Worm (Caenorhabditis elegans): ENCODE results near the gene ZK616.5.
A peak's percentile ranks its signal among the peaks of the same experiment; 100 is the strongest.

The ZK616.5 gene

ce11 chrIV:5394687-5395086 is 3.0 kb downstream of the ZK616.5 start, which contains the start of the genes perm-3 and swsn-6 (continued):
- TF ChIP-seq unc-62 (GFP tag; optimal IDR thresholded peaks at IDR 0.05 in 1 of 2), result no peak
- TF ChIP-seq unc-62 (tag; optimal IDR thresholded peaks at IDR 0.05), result no peak
- no peak for TF ChIP-seq jun-1 (tag; optimal IDR thresholded peaks at IDR 0.05)
- TF ChIP-seq Y105C5A.15 (GFP tag; IDR thresholded peaks at IDR 0.05), result no peak
- TF ChIP-seq zfp-2 (tag; optimal IDR thresholded peaks at IDR 0.05), result no peak
- TF ChIP-seq zfp-3 (GFP tag; conservative IDR thresholded peaks at IDR 0.05), result 0 out of 2 replicates have a peak, but pooled peaks have one; percentile 54
- no peak for TF ChIP-seq Y75B8A.6 (GFP tag; IDR thresholded peaks at IDR 0.05)
- no peak for TF ChIP-seq lin-29 (GFP tag; IDR thresholded peaks at IDR 0.05)
- peak; percentile 82 for TF ChIP-seq snpc-1.2 (GFP tag; IDR thresholded peaks at IDR 0.05)
- TF ChIP-seq dmd-8 (GFP tag; IDR thresholded peaks at IDR 0.05), result no peak
- peak in 1 of 2 experiments; percentile 27 for TF ChIP-seq daf-16 (GFP tag; optimal IDR thresholded peaks at IDR 0.05)
- peak; percentile 44 for TF ChIP-seq daf-16 (tag; optimal IDR thresholded peaks at IDR 0.05)
- no peak for TF ChIP-seq skn-1 (tag; optimal IDR thresholded peaks at IDR 0.05)
- no peak; the same call in 1 of the 2 replicates for TF ChIP-seq dmd-6 (GFP tag; IDR thresholded peaks at IDR 0.05)
- no peak for TF ChIP-seq mdt-29 (GFP tag; IDR thresholded peaks at IDR 0.05)
- TF ChIP-seq T20F7.1 (GFP tag; optimal IDR thresholded peaks at IDR 0.05), result peak; percentile 41
- TF ChIP-seq nhr-237 (tag; optimal IDR thresholded peaks at IDR 0.05), result no peak
- no peak for TF ChIP-seq Y5F2A.4 (GFP tag; optimal IDR thresholded peaks at IDR 0.05)
- no peak for TF ChIP-seq lin-39 (tag; optimal IDR thresholded peaks at IDR 0.05)
- TF ChIP-seq mxl-2 (GFP tag; conservative IDR thresholded peaks at IDR 0.05), result no peak
- no peak for TF ChIP-seq F44E2.7 (GFP tag; IDR thresholded peaks at IDR 0.05)
- TF ChIP-seq tag-97 (GFP tag; IDR thresholded peaks at IDR 0.05), result no peak
- peak; percentile 67 for TF ChIP-seq hlh-30 (tag; optimal IDR thresholded peaks at IDR 0.05; ENCODE audit: insufficient read depth)
- no peak for TF ChIP-seq saeg-2 (GFP tag; IDR thresholded peaks at IDR 0.05)
- no peak for TF ChIP-seq attf-4 (tag; optimal IDR thresholded peaks at IDR 0.05)
- no peak for TF ChIP-seq F49E8.2 (tag; optimal IDR thresholded peaks at IDR 0.05; ENCODE audit: borderline replicate concordance)
- peak; percentile 42 for TF ChIP-seq nhr-77 (tag; optimal IDR thresholded peaks at IDR 0.05)
- TF ChIP-seq tra-1 (GFP tag; IDR thresholded peaks at IDR 0.05), result no peak
- TF ChIP-seq nhr-42 (GFP tag; IDR thresholded peaks at IDR 0.05), result no peak
- TF ChIP-seq unc-130 (GFP tag; optimal IDR thresholded peaks at IDR 0.05), result no peak
- no peak for TF ChIP-seq pqm-1 (tag; optimal IDR thresholded peaks at IDR 0.05)
- no peak for TF ChIP-seq set-16 (GFP tag; IDR thresholded peaks at IDR 0.05)
- TF ChIP-seq ctbp-1 (GFP tag; IDR thresholded peaks at IDR 0.05), result no peak
- TF ChIP-seq lin-38 (GFP tag; IDR thresholded peaks at IDR 0.05), result peak; percentile 84
- no peak for TF ChIP-seq lim-7 (GFP tag; IDR thresholded peaks at IDR 0.05)
- peak; percentile 44 for TF ChIP-seq ceh-28 (tag; optimal IDR thresholded peaks at IDR 0.05)
- no peak for TF ChIP-seq hif-1 (tag; optimal IDR thresholded peaks at IDR 0.05)
- TF ChIP-seq egl-43 (GFP tag; IDR thresholded peaks at IDR 0.05), result no peak
- TF ChIP-seq lsy-2 (tag; optimal IDR thresholded peaks at IDR 0.05), result peak; percentile 24 to 89
- no peak for TF ChIP-seq mxl-3 (GFP tag; optimal IDR thresholded peaks at IDR 0.05)
- no peak for TF ChIP-seq daf-12 (tag; optimal IDR thresholded peaks at IDR 0.05)
- TF ChIP-seq ama-1 (optimal IDR thresholded peaks at IDR 0.05), result no peak
- no peak for TF ChIP-seq gei-8 (GFP tag; optimal IDR thresholded peaks at IDR 0.05)
- TF ChIP-seq F37D6.2 (tag; optimal IDR thresholded peaks at IDR 0.05), result peak; percentile 70
- TF ChIP-seq nhr-6 (tag; optimal IDR thresholded peaks at IDR 0.05), result peak; percentile 37
- TF ChIP-seq daf-8 (GFP tag; IDR thresholded peaks at IDR 0.05), result no peak
- TF ChIP-seq D1046.2 (GFP tag; IDR thresholded peaks at IDR 0.05), result no peak
- TF ChIP-seq spr-1 (tag; optimal IDR thresholded peaks at IDR 0.05), result peak; percentile 35
- TF ChIP-seq ZK546.5 (tag; optimal IDR thresholded peaks at IDR 0.05), result no peak
- TF ChIP-seq nhr-10 (tag; optimal IDR thresholded peaks at IDR 0.05), result no peak
- TF ChIP-seq nhr-25 (tag; optimal IDR thresholded peaks at IDR 0.05; ENCODE audit: borderline replicate concordance, insufficient read depth), result no peak
- no peak for TF ChIP-seq spr-3 (GFP tag; optimal IDR thresholded peaks at IDR 0.05)
